Fruit fly (Drosophila melanogaster) whole organism, prepupa: ENCODE data around the gene rdgA.

Source experiments
- CG10631 ChIP-seq: fragments of 200-800 bp; sonication (Bioruptor generic); optimal IDR thresholded peaks from 2 replicates; lab custom pipeline; 2016; ENCODE audit warnings: missing biosample characterization, missing genetic modification characterization
- CG11294 ChIP-seq: fragments of 200-800 bp; sonication (Bioruptor generic); IDR thresholded peaks from 2 replicates; pipeline ENCODE4 v1.3.6; 2022; ENCODE audit warnings: missing biosample characterization, missing genetic modification characterization
- CG11902 ChIP-seq: fragments of 200-800 bp; sonication (Bioruptor generic); optimal IDR thresholded peaks from 3 replicates; lab custom pipeline; 2016; ENCODE audit warnings: missing biosample characterization, missing genetic modification characterization
- CG15336 ChIP-seq: fragments of 200-800 bp; sonication (Bioruptor generic); IDR thresholded peaks from 2 replicates; pipeline ENCODE4 v1.3.6; 2022; ENCODE audit warnings: missing biosample characterization, missing genetic modification characterization
- CG16779 ChIP-seq: fragments of 200-800 bp; sonication (Bioruptor generic); optimal IDR thresholded peaks from 3 replicates; lab custom pipeline; 2017; ENCODE audit warnings: missing biosample characterization, mild to moderate bottlenecking, missing genetic modification characterization
- CG3032 ChIP-seq: fragments of 200-800 bp; optimal IDR thresholded peaks from 2 replicates; lab custom pipeline; 2019; ENCODE audit warnings: missing biosample characterization, mild to moderate bottlenecking, missing genetic modification characterization, moderate library complexity
- CG31627 ChIP-seq: fragments of 200-800 bp; sonication (Bioruptor generic); optimal IDR thresholded peaks from 3 replicates; lab custom pipeline; 2016; ENCODE audit warnings: missing biosample characterization, missing genetic modification characterization
- CG32006 ChIP-seq: fragments of 200-800 bp; sonication (Bioruptor generic); optimal IDR thresholded peaks from 3 replicates; lab custom pipeline; 2017; ENCODE audit warnings: missing biosample characterization, mild to moderate bottlenecking, missing genetic modification characterization
- CG34406 ChIP-seq: fragments of 200-800 bp; sonication (Bioruptor generic); optimal IDR thresholded peaks from 3 replicates; lab custom pipeline; 2016; ENCODE audit warnings: missing biosample characterization, missing genetic modification characterization
- CG3919 ChIP-seq: fragments of 200-800 bp; sonication (Bioruptor generic); optimal IDR thresholded peaks from 3 replicates; lab custom pipeline; 2016; ENCODE audit warnings: missing biosample characterization, missing genetic modification characterization
- CG4318 ChIP-seq: fragments of 200-800 bp; sonication (Bioruptor generic); optimal IDR thresholded peaks from 3 replicates; lab custom pipeline; 2017; ENCODE audit warnings: missing biosample characterization, mild to moderate bottlenecking, missing genetic modification characterization
- CG6163 ChIP-seq: fragments of 200-800 bp; sonication (Bioruptor generic); IDR thresholded peaks from 3 replicates; pipeline ENCODE4 v1.3.6; 2022; ENCODE audit warnings: missing biosample characterization, missing genetic modification characterization
- CG6792 ChIP-seq: fragments of 200-800 bp; sonication (Bioruptor generic); optimal IDR thresholded peaks from 3 replicates; lab custom pipeline; 2016; ENCODE audit warnings: missing biosample characterization, missing genetic modification characterization
- CG6808 ChIP-seq: fragments of 200-800 bp; sonication (Bioruptor generic); optimal IDR thresholded peaks from 3 replicates; lab custom pipeline; 2017; ENCODE audit warnings: missing biosample characterization, missing genetic modification characterization, mild to moderate bottlenecking, moderate library complexity, missing genetic modification reagents
- CG7368 ChIP-seq: fragments of 200-800 bp; sonication (Bioruptor generic); optimal IDR thresholded peaks from 3 replicates; lab custom pipeline; 2016; ENCODE audit warnings: missing biosample characterization, missing genetic modification characterization
- CG8119 ChIP-seq: fragments of 200-800 bp; sonication (Bioruptor generic); IDR thresholded peaks from 3 replicates; pipeline ENCODE4 v1.3.6; 2022; ENCODE audit warnings: missing biosample characterization, missing genetic modification characterization
- CG8319 ChIP-seq: fragments of 200-800 bp; sonication (Bioruptor generic); optimal IDR thresholded peaks from 3 replicates; lab custom pipeline; 2016; ENCODE audit warnings: missing biosample characterization, missing genetic modification characterization
- Eip75B ChIP-seq: fragments of 200-800 bp; sonication (Bioruptor generic); optimal IDR thresholded peaks from 3 replicates; lab custom pipeline; 2016; ENCODE audit warnings: missing biosample characterization, missing genetic modification characterization
- Eip78C ChIP-seq: fragments of 200-800 bp; sonication (Bioruptor generic); peaks from one replicate; lab custom pipeline; 2016; ENCODE audit warnings: missing biosample characterization, missing genetic modification characterization
- Eip93F ChIP-seq: fragments of 200-800 bp; sonication (Bioruptor generic); optimal IDR thresholded peaks from 2 replicates; lab custom pipeline; 2016; ENCODE audit warnings: missing biosample characterization, mild to moderate bottlenecking, missing genetic modification characterization
- Ets21C ChIP-seq: fragments of 200-800 bp; sonication (Bioruptor generic); optimal IDR thresholded peaks from 3 replicates; lab custom pipeline; 2016; ENCODE audit warnings: missing biosample characterization, missing genetic modification characterization
- Ets96B ChIP-seq: fragments of 200-800 bp; optimal IDR thresholded peaks from 2 replicates; lab custom pipeline; 2019; ENCODE audit warnings: missing biosample characterization, mild to moderate bottlenecking, missing genetic modification characterization, moderate library complexity
- Gug ChIP-seq: fragments of 200-800 bp; sonication (Bioruptor generic); IDR thresholded peaks from 2 replicates; pipeline ENCODE4 v1.3.6; 2022; ENCODE audit warnings: missing biosample characterization, missing genetic modification characterization
- Hr38 ChIP-seq: sonication (Bioruptor generic); optimal IDR thresholded peaks from 2 replicates; lab custom pipeline; 2016; ENCODE audit warnings: missing biosample characterization, missing genetic modification characterization
- Hr39 ChIP-seq: fragments of 200-800 bp; sonication (Bioruptor generic); optimal IDR thresholded peaks from 2 replicates; lab custom pipeline; 2016; ENCODE audit warnings: missing biosample characterization, missing genetic modification characterization
- Hr4 ChIP-seq: fragments of 200-800 bp; sonication (Bioruptor generic); optimal IDR thresholded peaks from 3 replicates; lab custom pipeline; 2016; ENCODE audit warnings: missing biosample characterization, missing genetic modification characterization
- Lpt ChIP-seq: fragments of 200-800 bp; sonication (Bioruptor generic); optimal IDR thresholded peaks from 3 replicates; lab custom pipeline; 2016; ENCODE audit warnings: missing biosample characterization, missing genetic modification characterization
- Met ChIP-seq: fragments of 200-800 bp; sonication (Bioruptor generic); optimal IDR thresholded peaks from 3 replicates; lab custom pipeline; 2016; ENCODE audit warnings: missing biosample characterization, missing genetic modification characterization
- OdsH ChIP-seq: fragments of 200-800 bp; sonication (Bioruptor generic); optimal IDR thresholded peaks from 3 replicates; lab custom pipeline; 2016; ENCODE audit warnings: missing biosample characterization, missing genetic modification characterization
- Smox ChIP-seq: fragments of 200-800 bp; sonication (Bioruptor generic); optimal IDR thresholded peaks from 3 replicates; lab custom pipeline; 2016; ENCODE audit warnings: missing biosample characterization, missing genetic modification characterization
- Sox102F ChIP-seq: fragments of 200-800 bp; sonication (Bioruptor generic); optimal IDR thresholded peaks from 2 replicates; lab custom pipeline; 2016; ENCODE audit warnings: missing biosample characterization, mild to moderate bottlenecking, missing genetic modification characterization
- Sox15 ChIP-seq: fragments of 200-800 bp; sonication (Bioruptor generic); optimal IDR thresholded peaks from 3 replicates; lab custom pipeline; 2016; ENCODE audit warnings: missing biosample characterization, missing genetic modification characterization
- achi ChIP-seq: fragments of 200-800 bp; sonication (Bioruptor generic); optimal IDR thresholded peaks from 3 replicates; lab custom pipeline; 2016; ENCODE audit warnings: missing biosample characterization, missing genetic modification characterization
- acj6 ChIP-seq: fragments of 200-800 bp; sonication (Bioruptor generic); optimal IDR thresholded peaks from 3 replicates; lab custom pipeline; 2016; ENCODE audit warnings: missing biosample characterization, missing genetic modification characterization
- dac ChIP-seq: fragments of 200-800 bp; sonication (Bioruptor generic); optimal IDR thresholded peaks from 2 replicates; lab custom pipeline; 2017; ENCODE audit warnings: missing biosample characterization, mild to moderate bottlenecking, missing genetic modification characterization
- dsx ChIP-seq: fragments of 200-800 bp; optimal IDR thresholded peaks from 3 replicates; lab custom pipeline; 2019; ENCODE audit warnings: missing biosample characterization, mild to moderate bottlenecking, missing genetic modification characterization, moderate library complexity; ENCODE audit not compliant: poor library complexity, severe bottlenecking
- eg ChIP-seq: fragments of 200-800 bp; sonication (Bioruptor generic); IDR thresholded peaks from 3 replicates; pipeline ENCODE4 v1.3.6; 2022; ENCODE audit warnings: missing biosample characterization, missing genetic modification characterization
- esn ChIP-seq: fragments of 200-800 bp; sonication (Bioruptor generic); optimal IDR thresholded peaks from 2 replicates; lab custom pipeline; 2016; ENCODE audit warnings: missing biosample characterization, mild to moderate bottlenecking, missing genetic modification characterization, moderate library complexity
- fd59A ChIP-seq: fragments of 200-800 bp; sonication (Bioruptor generic); optimal IDR thresholded peaks from 2 replicates; lab custom pipeline; 2017; ENCODE audit warnings: missing biosample characterization, mild to moderate bottlenecking, missing genetic modification characterization, missing genetic modification reagents
- fd85E ChIP-seq: fragments of 200-800 bp; sonication (Bioruptor generic); optimal IDR thresholded peaks from 3 replicates; lab custom pipeline; 2016; ENCODE audit warnings: missing biosample characterization, missing genetic modification characterization
- lz ChIP-seq: fragments of 200-800 bp; sonication (Bioruptor generic); optimal IDR thresholded peaks from 3 replicates; lab custom pipeline; 2016; ENCODE audit warnings: missing biosample characterization, missing genetic modification characterization
- net ChIP-seq: fragments of 200-800 bp; sonication (Bioruptor generic); optimal IDR thresholded peaks from 3 replicates; lab custom pipeline; 2016; ENCODE audit warnings: missing biosample characterization, missing genetic modification characterization
- pdm3 ChIP-seq: fragments of 200-800 bp; sonication (Bioruptor generic); optimal IDR thresholded peaks from 3 replicates; lab custom pipeline; 2016; ENCODE audit warnings: missing biosample characterization, missing genetic modification characterization
- spab ChIP-seq: fragments of 200-800 bp; sonication (Bioruptor generic); optimal IDR thresholded peaks from 2 replicates; lab custom pipeline; 2017; ENCODE audit warnings: missing biosample characterization, mild to moderate bottlenecking, missing genetic modification characterization, missing genetic modification reagents
- svp ChIP-seq: fragments of 200-800 bp; sonication (Bioruptor generic); peaks from one replicate; lab custom pipeline; 2016; ENCODE audit warnings: missing biosample characterization, missing genetic modification characterization
- topi ChIP-seq: fragments of 200-800 bp; sonication (Bioruptor generic); optimal IDR thresholded peaks from 3 replicates; lab custom pipeline; 2016; ENCODE audit warnings: missing biosample characterization, missing genetic modification characterization
- vri ChIP-seq: fragments of 200-800 bp; sonication (Bioruptor generic); optimal IDR thresholded peaks from 3 replicates; lab custom pipeline; 2016; ENCODE audit warnings: missing biosample characterization, mild to moderate bottlenecking, missing genetic modification characterization

rdgA gene

dm6 chrX:8974203-8974602 lies 67.3 kb downstream of the rdgA start, which contains the start of gene CG10962 (continued):
- TF ChIP-seq Smox (peak; percentile 87), CG8319 (peak; percentile 63), CG3032 (tag; lab: Kevin White, UChicago) (peak; percentile 70), CG8119 (GFP tag; lab: Robert Waterston, UW) (peak; percentile 70), Hr4 (GFP tag; lab: Kevin White, UChicago) (peak; percentile 74), fd59A (GFP tag; lab: Kevin White, UChicago) (peak; percentile 53), CG4318 (peak; percentile 30), achi (GFP tag; lab: Kevin White, UChicago) (peak; percentile 67)

- no peak for TF ChIP-seq Eip75B (GFP tag; lab: Kevin White, UChicago)
- no peak for TF ChIP-seq esn (GFP tag; lab: Kevin White, UChicago)
- no peak for TF ChIP-seq CG3919 (GFP tag; lab: Kevin White, UChicago)
- TF ChIP-seq acj6 (GFP tag; lab: Kevin White, UChicago): no peak
- no peak for TF ChIP-seq spab
- no peak for TF ChIP-seq Hr38 (GFP tag; lab: Kevin White, UChicago)
- no peak for TF ChIP-seq CG7368
- no peak for TF ChIP-seq CG15336
- no peak for TF ChIP-seq CG31627 (GFP tag; lab: Kevin White, UChicago)
- no peak for TF ChIP-seq Sox102F (GFP tag; lab: Kevin White, UChicago)
- no peak for TF ChIP-seq fd59A (GFP tag; lab: Kevin White, UChicago)
- TF ChIP-seq eg (GFP tag; lab: Robert Waterston, UW): no peak
- TF ChIP-seq CG10631 (GFP tag; lab: Kevin White, UChicago): no peak
- TF ChIP-seq, all 60 proteins: peak for 0
Measured at dm6 chrX:8984342-8984741, 77.5 kb downstream of the rdgA start, which contains the start of gene CG12662. Gene CG12662, minus strand, starts transcription at chrX:8984442.

- TF ChIP-seq Hr39 (GFP tag; lab: Kevin White, UChicago) (peak; percentile 34), CG4318 (peak; percentile 22), Sox15 (GFP tag; lab: Kevin White, UChicago) (no peak), CG10631 (GFP tag; lab: Kevin White, UChicago) (peak; percentile 28), svp (peak; percentile 87), pdm3 (peak; percentile 40), fd59A (GFP tag; lab: Kevin White, UChicago) (no peak), CG7368 (peak; percentile 11), Sox102F (GFP tag; lab: Kevin White, UChicago) (peak; percentile 16), CG11294 (GFP tag; lab: Robert Waterston, UW) (no peak), CG6163 (GFP tag; lab: Robert Waterston, UW) (peak; percentile 70), Lpt (GFP tag; lab: Kevin White, UChicago) (no peak), fd85E (GFP tag; lab: Kevin White, UChicago) (no peak), dac (GFP tag; lab: Kevin White, UChicago) (no peak), CG3032 (tag; lab: Kevin White, UChicago) (peak; percentile 42), CG11902 (GFP tag; lab: Kevin White, UChicago) (no peak), topi (GFP tag; lab: Kevin White, UChicago) (peak; percentile 12), Gug (GFP tag; lab: Robert Waterston, UW) (no peak), Smox (peak; percentile 29), CG3919 (GFP tag; lab: Kevin White, UChicago) (peak; percentile 22), CG16779 (tag; lab: Kevin White, UChicago) (no peak), lz (peak; percentile 33), OdsH (GFP tag; lab: Kevin White, UChicago) (peak; percentile 57), CG15336 (peak; percentile 57), vri (GFP tag; lab: Kevin White, UChicago) (no peak), Eip78C (GFP tag; lab: Kevin White, UChicago) (peak; percentile 82), Ets96B (tag; lab: Kevin White, UChicago) (peak; percentile 41), CG6808 (GFP tag; lab: Kevin White, UChicago) (peak; percentile 38), net (GFP tag; lab: Kevin White, UChicago) (no peak), CG6792 (GFP tag; lab: Kevin White, UChicago) (no peak), CG34406 (peak; percentile 18), Eip93F (GFP tag; lab: Kevin White, UChicago) (no peak), Ets21C (GFP tag; lab: Kevin White, UChicago) (no peak), CG32006 (GFP tag; lab: Kevin White, UChicago) (peak; percentile 42), dsx (peak; percentile 16), Eip75B (GFP tag; lab: Kevin White, UChicago) (peak; percentile 4), Hr4 (GFP tag; lab: Kevin White, UChicago) (peak; percentile 37), Met (peak; percentile 53)
Measured at dm6 chrX:9004333-9004732, 97.5 kb downstream of the rdgA start.
